Fruit fly (Drosophila melanogaster) Kc167 (cell line): ENCODE measurements around the gene CG10116.

Experiments
- Myc ChIP-seq: fragments of >200 bp; optimal IDR thresholded peaks from 2 replicates; lab custom pipeline; 2017; ENCODE audit warnings: missing external identifiers
- Sin3A ChIP-seq: fragments of >200 bp; optimal IDR thresholded peaks from 2 replicates; lab custom pipeline; 2018; ENCODE audit warnings: missing external identifiers
- h ChIP-seq: fragments of >200 bp; optimal IDR thresholded peaks from 3 replicates; lab custom pipeline; 2018; ENCODE audit warnings: missing external identifiers
- insv ChIP-seq: fragments of >200 bp; optimal IDR thresholded peaks from 3 replicates; lab custom pipeline; 2018; ENCODE audit warnings: missing external identifiers
- psq ChIP-seq: fragments of >200 bp; optimal IDR thresholded peaks from 2 replicates; lab custom pipeline; 2017; ENCODE audit warnings: missing external identifiers
- ttk ChIP-seq: sonication (Bioruptor generic); optimal IDR thresholded peaks from 2 replicates; lab custom pipeline; 2017; ENCODE audit warnings: missing external identifiers

The CG10116 gene

DNA sequence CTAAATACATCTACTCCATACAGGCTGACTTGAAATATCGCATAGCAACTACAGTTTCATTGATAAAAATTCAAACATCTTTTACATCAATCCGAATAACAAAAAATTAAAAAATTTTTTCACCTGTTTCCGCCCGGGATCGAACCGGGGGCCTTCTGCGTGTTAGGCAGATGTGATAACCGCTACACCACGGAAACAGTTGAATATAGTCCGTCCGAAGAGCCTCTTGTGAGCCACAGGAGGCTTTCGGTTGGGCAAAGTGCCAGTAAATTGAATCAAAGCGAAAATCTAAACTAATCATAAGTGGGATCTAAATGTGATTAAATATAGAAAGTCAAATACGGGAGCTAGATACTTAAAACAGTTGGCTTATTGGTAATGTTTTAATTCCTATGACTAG, 23.5 kb downstream of the CG10116 start:
- TF ChIP-seq Myc (lab: Kevin White, UChicago) (no peak), Sin3A (lab: Kevin White, UChicago) (no peak), h (no peak), insv (no peak), ttk (lab: Kevin White, UChicago) (no peak), psq (no peak)

DNA sequence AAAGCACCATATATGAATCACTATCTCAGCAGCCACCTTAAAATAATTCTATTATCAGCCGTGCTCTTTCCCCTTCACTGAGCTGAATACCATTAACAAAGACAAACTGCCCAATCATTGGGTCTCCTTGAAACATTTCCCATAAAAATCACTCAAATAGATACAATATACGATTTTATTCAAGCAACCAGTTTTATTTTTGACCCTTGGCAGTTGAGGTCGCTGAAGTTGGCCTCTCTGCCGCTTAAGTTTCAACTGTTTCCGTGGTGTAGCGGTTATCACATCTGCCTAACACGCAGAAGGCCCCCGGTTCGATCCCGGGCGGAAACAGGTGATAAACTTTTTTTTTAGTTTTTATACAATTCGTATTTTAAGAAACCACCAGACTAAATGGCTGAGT, 24.2 kb downstream of the CG10116 start:
- TF ChIP-seq h (no peak), ttk (lab: Kevin White, UChicago) (no peak), insv (no peak)

DNA sequence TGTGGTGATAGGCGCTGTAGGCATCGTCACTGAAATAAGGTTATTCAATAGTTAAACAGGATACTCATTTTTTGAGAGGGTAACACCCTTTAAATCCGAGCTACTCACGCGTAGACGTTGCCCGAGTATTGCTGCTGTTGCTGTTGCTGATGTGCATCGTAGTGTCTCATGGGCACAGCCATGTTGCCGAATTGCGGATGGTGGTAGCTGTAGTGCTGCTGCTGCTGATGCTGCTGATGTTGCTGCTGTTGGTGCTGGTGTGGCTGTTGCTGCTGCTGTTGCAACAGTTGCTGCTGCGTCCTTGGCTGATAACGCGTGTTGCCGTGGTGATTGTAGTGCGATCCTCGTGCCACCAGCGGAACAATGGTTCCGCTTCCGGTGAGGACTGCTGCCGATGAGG, 26.9 kb downstream of the CG10116 start:
- TF ChIP-seq h (no peak), Myc (lab: Kevin White, UChicago) (no peak), ttk (lab: Kevin White, UChicago) (no peak), insv (no peak), Sin3A (lab: Kevin White, UChicago) (no peak), psq (no peak)

DNA sequence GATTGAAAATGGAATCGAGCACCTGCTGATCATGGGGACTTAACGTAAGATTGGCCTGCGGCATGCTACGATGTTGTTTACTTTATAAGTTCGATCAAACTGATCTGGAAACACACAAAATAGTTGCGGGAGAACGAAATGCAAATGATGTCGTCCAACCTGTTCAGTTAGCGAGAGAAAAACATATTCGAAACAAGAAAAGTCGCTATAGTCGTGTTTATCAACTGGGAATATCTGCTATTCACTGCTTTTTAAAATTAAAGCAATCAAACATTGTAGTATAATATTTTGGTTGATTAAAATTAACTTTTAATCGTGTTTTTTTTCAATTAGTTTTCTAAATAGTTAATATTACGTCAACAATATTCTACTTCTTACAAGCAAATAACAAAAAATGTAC, 30.5 kb downstream of the CG10116 start, which contains the start of gene CG14105:
Gene CG14105 (minus strand): TSS at position 101 of the 400 bp plus-strand sequence.
- no peak for TF ChIP-seq Myc (lab: Kevin White, UChicago)
- TF ChIP-seq ttk (lab: Kevin White, UChicago): no peak
- no peak for TF ChIP-seq insv
- TF ChIP-seq h: no peak
- TF ChIP-seq psq: no peak
- TF ChIP-seq Sin3A (lab: Kevin White, UChicago): no peak

DNA sequence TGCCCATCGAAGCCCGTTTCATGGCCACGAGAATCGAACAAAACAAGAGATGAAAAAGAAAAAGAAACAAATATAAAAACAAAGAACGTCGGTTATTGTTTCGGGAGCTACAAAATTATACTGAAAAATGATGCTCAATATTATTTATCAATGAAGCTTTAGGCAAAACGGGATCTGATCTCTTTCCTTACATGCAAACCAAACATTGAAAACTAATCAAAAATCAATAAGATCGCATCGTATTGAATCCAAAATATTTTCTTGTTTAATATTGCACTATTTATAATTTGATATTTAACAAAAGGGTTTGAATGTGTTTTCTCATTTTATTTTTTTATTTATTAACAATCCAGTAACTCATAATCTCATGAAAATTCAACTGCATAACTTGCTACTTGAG, 31.5 kb downstream of the CG10116 start, which contains the start of gene CG14106:
Gene CG14106 (minus strand): TSS at position 101 of the 400 bp plus-strand sequence.
- no peak for TF ChIP-seq Myc (lab: Kevin White, UChicago)
- no peak for TF ChIP-seq insv

DNA sequence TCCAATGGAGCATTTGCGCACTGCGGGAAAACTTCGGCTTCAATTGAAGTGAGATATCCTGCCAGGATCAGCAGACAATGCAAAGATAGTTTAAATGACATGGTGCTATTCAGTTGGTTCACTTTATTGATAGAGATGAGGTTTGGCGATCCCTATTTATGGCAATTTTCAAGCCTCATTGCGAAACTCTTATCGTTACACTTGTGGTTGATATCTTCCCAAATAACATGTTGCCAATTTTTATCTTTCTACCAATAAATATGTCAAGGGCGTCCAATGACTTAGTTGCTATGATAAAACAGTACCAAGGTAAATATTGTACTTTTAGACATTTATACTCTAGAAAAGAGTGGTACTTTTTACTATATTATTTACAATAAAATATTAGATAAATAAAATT, 33.0 kb downstream of the CG10116 start, which contains the start of gene CG33263:
Gene CG33263 (minus strand): TSS at position 101 of the 400 bp plus-strand sequence.
- no peak for TF ChIP-seq Sin3A (lab: Kevin White, UChicago)
- no peak for TF ChIP-seq h
- TF ChIP-seq insv: no peak
- no peak for TF ChIP-seq ttk (lab: Kevin White, UChicago)
- TF ChIP-seq psq: no peak
- TF ChIP-seq Myc (lab: Kevin White, UChicago): no peak

DNA sequence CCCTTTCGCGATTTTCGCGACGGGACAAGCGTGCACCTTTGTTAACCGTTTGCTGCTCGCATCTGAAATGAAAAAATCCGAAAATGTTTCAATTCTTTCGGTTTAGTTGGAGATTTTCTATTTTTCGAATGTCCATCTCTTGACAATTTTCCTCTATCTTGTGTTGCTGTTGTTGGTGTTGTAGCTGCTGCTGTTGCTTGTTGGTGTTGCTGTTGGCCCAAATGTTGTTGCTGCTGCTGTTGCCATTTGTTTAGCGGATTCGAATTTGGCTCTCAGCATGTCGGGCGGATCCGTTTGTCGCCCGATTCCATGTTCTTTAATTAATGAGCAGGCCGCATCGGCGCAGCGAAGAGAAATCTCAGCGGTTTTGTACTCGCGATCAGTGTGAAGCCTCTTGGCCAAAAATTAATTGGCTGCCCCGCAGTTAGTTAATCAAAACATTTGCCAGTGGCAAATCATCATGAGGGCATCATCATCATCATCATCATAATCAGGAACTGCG, 34.7 kb downstream of the CG10116 start, which contains the start of gene CG32121:
Gene CG32121 (minus strand): TSS at position 51 of the 502 bp plus-strand sequence.
- TF ChIP-seq psq: no peak
- no peak for TF ChIP-seq h
- no peak for TF ChIP-seq Sin3A (lab: Kevin White, UChicago)
- TF ChIP-seq insv: no peak
- TF ChIP-seq Myc (lab: Kevin White, UChicago): no peak
- TF ChIP-seq ttk (lab: Kevin White, UChicago): no peak

DNA sequence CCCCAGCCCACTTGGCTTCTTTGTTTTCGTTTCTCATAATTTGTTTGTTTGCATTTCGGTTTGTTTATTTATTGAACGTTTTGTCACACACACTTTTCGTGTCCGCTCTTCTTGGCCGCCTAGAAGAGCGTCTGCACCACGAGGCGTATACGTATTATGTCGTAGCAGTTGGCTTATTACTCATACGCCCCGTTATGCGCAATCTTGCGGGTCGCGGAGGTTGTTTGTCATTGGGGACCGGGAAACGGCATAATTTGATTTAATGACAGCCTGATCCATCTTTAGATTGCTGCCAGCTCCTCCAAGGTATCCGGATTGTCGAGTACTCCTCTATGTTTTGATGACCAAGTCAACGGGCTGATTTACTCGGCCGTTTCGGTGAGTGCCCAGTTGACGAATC, 36.8 kb downstream of the CG10116 start:
- TF ChIP-seq insv: no peak

DNA sequence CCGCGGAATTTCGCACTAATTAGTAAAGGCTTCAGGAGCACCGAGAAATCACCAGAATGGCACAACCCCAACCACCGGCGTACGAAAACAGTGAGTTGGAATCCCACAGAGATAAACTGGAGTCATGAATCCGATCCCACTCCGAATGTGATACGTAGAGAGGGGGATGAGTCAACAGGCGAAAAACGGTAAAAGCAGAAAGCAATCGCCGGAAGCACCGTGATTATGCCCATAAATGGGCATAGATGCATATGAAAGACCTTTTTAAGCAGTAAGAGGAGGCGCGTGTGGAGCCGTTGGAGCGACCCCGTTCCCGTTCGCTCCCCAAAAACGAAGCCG, 44.2 kb downstream of the CG10116 start:
- TF ChIP-seq Myc (lab: Kevin White, UChicago) (no peak), Sin3A (lab: Kevin White, UChicago) (no peak), h (no peak), psq (no peak), ttk (lab: Kevin White, UChicago) (no peak), insv (no peak)

DNA sequence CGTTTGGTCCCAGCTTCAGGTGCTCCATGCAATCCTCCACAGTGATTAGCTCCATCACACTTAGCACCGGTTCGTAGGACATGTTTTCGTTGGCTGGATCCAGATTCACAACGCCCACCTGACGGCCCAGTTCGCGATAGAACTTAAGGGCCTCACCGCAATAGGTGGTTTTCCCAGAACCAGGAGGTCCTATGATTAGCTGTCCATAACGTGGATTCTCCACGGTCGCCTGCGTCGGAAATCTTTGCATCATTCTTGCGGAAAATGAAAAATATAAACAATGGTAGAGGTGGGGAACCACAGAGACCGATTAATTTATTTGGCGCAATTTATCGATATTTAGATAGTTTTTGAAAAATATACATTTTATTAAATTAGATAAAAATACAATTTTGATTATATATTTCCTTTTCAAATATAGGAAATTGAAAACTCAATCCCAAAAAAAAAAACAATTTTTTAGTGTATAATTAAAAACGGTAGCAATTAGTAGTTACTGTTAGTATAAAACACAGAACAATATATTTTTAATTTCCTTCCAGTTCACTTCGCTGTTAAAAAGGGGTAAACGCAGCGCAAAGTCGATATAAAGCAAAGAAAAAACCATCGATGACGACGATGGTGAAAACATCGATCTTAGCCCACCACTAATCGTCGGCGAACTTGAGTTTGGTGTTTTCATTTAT, 44.7 kb downstream of the CG10116 start, which contains the start of the genes CG10222 and flr:
Gene CG10222 (minus strand): TSS at position 254 of the 686 bp plus-strand sequence.
Gene flr (plus strand): TSS at position 644 of the 686 bp plus-strand sequence.
- TF ChIP-seq Myc (lab: Kevin White, UChicago) (no peak), h (no peak), insv (no peak), ttk (lab: Kevin White, UChicago) (no peak), Sin3A (lab: Kevin White, UChicago) (no peak), psq (no peak)

DNA sequence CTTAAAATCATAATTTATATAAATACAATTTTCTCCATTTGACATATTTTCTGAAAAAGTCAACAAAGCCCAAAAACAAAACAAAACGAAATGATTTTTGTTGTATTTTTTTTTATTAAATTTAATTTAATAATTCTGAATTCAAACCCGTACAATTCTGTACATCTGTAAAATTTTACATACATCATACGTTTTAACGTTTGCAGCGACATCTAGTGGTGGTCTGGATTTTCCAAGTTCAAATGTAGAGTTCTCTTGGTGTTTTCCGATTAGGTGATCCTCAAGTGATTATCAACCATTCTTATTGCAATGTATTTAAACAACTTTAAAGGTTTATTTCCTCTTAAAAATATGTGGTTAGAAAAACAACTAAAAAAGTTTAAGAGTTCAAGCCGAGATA, 46.0 kb downstream of the CG10116 start:
- TF ChIP-seq Sin3A (lab: Kevin White, UChicago): no peak
- TF ChIP-seq h: no peak
- no peak for TF ChIP-seq insv
- no peak for TF ChIP-seq Myc (lab: Kevin White, UChicago)
- no peak for TF ChIP-seq ttk (lab: Kevin White, UChicago)
- TF ChIP-seq psq: no peak

DNA sequence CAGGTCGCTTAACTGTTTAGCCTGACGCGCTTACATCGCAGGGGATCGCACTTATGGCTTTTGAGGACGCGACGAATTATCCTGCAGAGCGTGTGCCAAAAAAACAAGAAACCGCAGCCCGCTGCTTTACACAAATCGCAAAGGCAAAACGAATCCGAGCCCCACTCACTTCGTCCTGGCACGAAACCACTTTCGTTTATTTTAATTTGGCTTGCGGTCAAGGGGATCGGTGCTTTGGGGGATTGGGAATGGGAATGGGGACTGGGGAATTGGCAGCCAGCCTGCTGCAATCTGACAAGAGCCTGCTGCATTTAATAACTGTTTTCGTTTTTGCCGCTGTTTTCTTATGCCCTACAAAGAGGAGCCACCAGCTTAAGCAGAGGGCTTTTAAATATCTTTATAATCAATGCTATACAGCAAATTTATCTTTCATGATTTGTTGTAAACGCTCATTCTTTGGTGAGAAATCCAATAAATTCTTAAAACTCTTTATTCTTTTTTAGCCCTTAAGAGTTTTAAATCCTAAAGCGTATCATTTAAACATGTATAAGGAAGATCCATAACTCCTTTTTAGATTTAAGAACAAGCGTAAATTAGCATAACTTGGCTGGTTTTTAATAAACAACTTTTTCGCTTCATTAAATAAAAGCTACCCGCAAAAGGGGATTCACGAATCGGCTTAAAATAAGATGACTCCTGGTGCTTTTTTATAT, 47.1 kb downstream of the CG10116 start:
- no peak for TF ChIP-seq h
- no peak for TF ChIP-seq Sin3A (lab: Kevin White, UChicago)
- TF ChIP-seq ttk (lab: Kevin White, UChicago): no peak
- TF ChIP-seq psq: no peak
- TF ChIP-seq Myc (lab: Kevin White, UChicago): no peak
- TF ChIP-seq insv: no peak

DNA sequence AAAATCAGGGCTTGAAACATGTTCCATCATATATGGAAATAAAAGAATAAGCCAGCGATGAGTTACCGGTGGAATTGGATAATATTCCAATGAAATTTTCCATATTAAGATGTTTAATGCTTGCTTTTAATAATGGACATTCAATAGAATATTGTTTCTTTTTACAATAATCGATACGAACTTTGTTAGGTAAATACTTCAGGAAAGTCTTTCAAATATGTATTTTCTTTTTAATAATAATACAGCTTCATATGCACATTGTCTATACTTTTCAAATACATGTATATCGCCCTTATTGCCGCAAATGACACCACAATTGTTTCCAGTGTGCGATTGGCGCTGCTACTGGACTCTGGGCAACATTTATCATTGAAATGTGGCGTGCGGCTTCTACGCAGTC, 50.2 kb downstream of the CG10116 start:
- no peak for TF ChIP-seq Sin3A (lab: Kevin White, UChicago)
